Worm (Caenorhabditis elegans) whole organism, L2 larva: ENCODE results near the gene ZK154.4.

Source experiments
- C34F6.9 ChIP-seq: fragments of 150-350 bp; optimal IDR thresholded peaks from 2 replicates; lab custom pipeline; 2014; ENCODE audit warnings: missing biosample characterization, missing genetic modification characterization
- F13H6.1 ChIP-seq: sonication (generic microtip); optimal IDR thresholded peaks from 2 replicates; lab custom pipeline; 2016; ENCODE audit warnings: missing genetic modification characterization, missing compliant biosample characterization
- R02D3.7 ChIP-seq: fragments of 150-350 bp; optimal IDR thresholded peaks from 2 replicates; lab custom pipeline; 2014; ENCODE audit warnings: missing biosample characterization, missing genetic modification characterization
- Y55F3AM.14 ChIP-seq: fragments of 200-800 bp; sonication (Bioruptor generic); optimal IDR thresholded peaks from 2 replicates; lab custom pipeline; 2018; ENCODE audit warnings: mild to moderate bottlenecking, missing genetic modification characterization, missing compliant biosample characterization
- ZK546.5 ChIP-seq: sonication (generic microtip); optimal IDR thresholded peaks from 2 replicates; lab custom pipeline; 2017; ENCODE audit warnings: missing biosample characterization, missing genetic modification characterization
- aly-2 ChIP-seq: fragments of 150-350 bp; optimal IDR thresholded peaks from 2 replicates; lab custom pipeline; 2014; ENCODE audit warnings: missing biosample characterization, missing genetic modification characterization
- ama-1 ChIP-seq: fragments of 150-350 bp; optimal IDR thresholded peaks from 2 replicates; lab custom pipeline; 2018; ENCODE audit warnings: inconsistent platforms
- blmp-1 ChIP-seq: sonication (generic microtip); optimal IDR thresholded peaks from 2 replicates; lab custom pipeline; 2017; ENCODE audit warnings: missing genetic modification characterization, mild to moderate bottlenecking, missing compliant biosample characterization, antibody characterized with exemption, moderate library complexity; ENCODE audit not compliant: insufficient read depth
- ceh-82 ChIP-seq: fragments of 150-350 bp; optimal IDR thresholded peaks from 2 replicates; lab custom pipeline; 2014; ENCODE audit warnings: missing biosample characterization, missing genetic modification characterization
- crh-2 ChIP-seq: sonication (generic microtip); optimal IDR thresholded peaks from 2 replicates; lab custom pipeline; 2017; ENCODE audit warnings: missing biosample characterization, missing genetic modification characterization
- dmd-4 ChIP-seq: sonication (generic microtip); optimal IDR thresholded peaks from 2 replicates; lab custom pipeline; 2017; ENCODE audit warnings: missing biosample characterization, missing genetic modification characterization
- egl-27 ChIP-seq: sonication (generic microtip); optimal IDR thresholded peaks from 3 replicates; lab custom pipeline; 2017; ENCODE audit warnings: missing biosample characterization, missing genetic modification reagents, missing genetic modification characterization
- elt-1 ChIP-seq: fragments of 150-350 bp; optimal IDR thresholded peaks from 2 replicates; lab custom pipeline; 2014; ENCODE audit warnings: missing biosample characterization, missing genetic modification characterization
- elt-3 ChIP-seq: sonication (generic microtip); optimal IDR thresholded peaks from 2 replicates; lab custom pipeline; 2017; ENCODE audit warnings: missing biosample characterization, missing genetic modification characterization
- fos-1 ChIP-seq: fragments of 150-350 bp; optimal IDR thresholded peaks from 2 replicates; lab custom pipeline; 2014; ENCODE audit warnings: missing biosample characterization, missing genetic modification characterization
- gmeb-1 ChIP-seq: fragments of 150-350 bp; optimal IDR thresholded peaks from 2 replicates; lab custom pipeline; 2014; ENCODE audit warnings: missing biosample characterization, missing genetic modification characterization
- lin-11 ChIP-seq: fragments of 150-350 bp; sonication (generic microtip); optimal IDR thresholded peaks from 2 replicates; lab custom pipeline; 2014; ENCODE audit warnings: missing biosample characterization, missing genetic modification characterization, inconsistent platforms, mixed read lengths
- lin-13 ChIP-seq: fragments of 150-350 bp; optimal IDR thresholded peaks from 2 replicates; lab custom pipeline; 2014; ENCODE audit warnings: missing biosample characterization, missing genetic modification reagents, missing genetic modification characterization
- lin-39 ChIP-seq: fragments of 150-350 bp; optimal IDR thresholded peaks from 2 replicates; lab custom pipeline; 2014; ENCODE audit warnings: missing biosample characterization, missing genetic modification reagents, missing genetic modification characterization
- lsy-2 ChIP-seq, 2 experiments: fragments of 150-350 bp in 1 of 2; sonication (generic microtip) in 1 of 2; optimal IDR thresholded peaks; 2 replicates each; lab custom pipeline; 2014 to 2017; ENCODE audit warnings: missing biosample characterization in 2 of 2, missing genetic modification characterization in 2 of 2
- mbf-1 ChIP-seq: sonication (generic microtip); optimal IDR thresholded peaks from 2 replicates; lab custom pipeline; 2017; ENCODE audit warnings: missing biosample characterization, missing genetic modification characterization
- mdl-1 ChIP-seq, 2 experiments: fragments of 150-350 bp in 1 of 2; sonication (generic microtip) in 1 of 2; optimal IDR thresholded peaks; 2 replicates each; lab custom pipeline; 2017; ENCODE audit warnings: missing biosample characterization in 2 of 2, missing genetic modification characterization in 2 of 2
- nhr-10 ChIP-seq: sonication (generic microtip); optimal IDR thresholded peaks from 2 replicates; lab custom pipeline; 2017; ENCODE audit warnings: missing biosample characterization, missing genetic modification characterization
- nhr-11 ChIP-seq: fragments of 150-350 bp; optimal IDR thresholded peaks from 2 replicates; lab custom pipeline; 2014; ENCODE audit warnings: missing biosample characterization, missing genetic modification characterization
- nhr-12 ChIP-seq: fragments of 150-350 bp; optimal IDR thresholded peaks from 2 replicates; lab custom pipeline; 2014; ENCODE audit warnings: missing biosample characterization, missing genetic modification characterization
- nhr-129 ChIP-seq: fragments of 150-350 bp; optimal IDR thresholded peaks from 2 replicates; lab custom pipeline; 2014; ENCODE audit warnings: missing biosample characterization, missing genetic modification characterization
- nhr-21 ChIP-seq: fragments of 150-350 bp; optimal IDR thresholded peaks from 2 replicates; lab custom pipeline; 2014; ENCODE audit warnings: missing biosample characterization, missing genetic modification characterization
- nhr-23 ChIP-seq: fragments of 150-350 bp; optimal IDR thresholded peaks from 2 replicates; lab custom pipeline; 2014; ENCODE audit warnings: missing biosample characterization, missing genetic modification reagents, missing genetic modification characterization
- nhr-237 ChIP-seq: fragments of 150-350 bp; optimal IDR thresholded peaks from 2 replicates; lab custom pipeline; 2014; ENCODE audit warnings: missing biosample characterization, missing genetic modification characterization
- nhr-25 ChIP-seq: fragments of 150-350 bp; sonication (generic microtip); optimal IDR thresholded peaks from 3 replicates; lab custom pipeline; 2014; ENCODE audit warnings: missing biosample characterization, missing genetic modification characterization
- nhr-77 ChIP-seq: fragments of 150-350 bp; optimal IDR thresholded peaks from 2 replicates; lab custom pipeline; 2014; ENCODE audit warnings: missing biosample characterization, missing genetic modification characterization
- peb-1 ChIP-seq: fragments of 150-350 bp; optimal IDR thresholded peaks from 2 replicates; lab custom pipeline; 2014; ENCODE audit warnings: missing biosample characterization, missing genetic modification characterization
- sem-4 ChIP-seq: fragments of 150-350 bp; optimal IDR thresholded peaks from 2 replicates; lab custom pipeline; 2014; ENCODE audit warnings: missing biosample characterization, missing genetic modification reagents, missing genetic modification characterization
- skn-1 ChIP-seq: sonication (generic microtip); optimal IDR thresholded peaks from 2 replicates; lab custom pipeline; 2017; ENCODE audit warnings: missing biosample characterization, missing genetic modification characterization
- sma-3 ChIP-seq: sonication (generic microtip); optimal IDR thresholded peaks from 2 replicates; lab custom pipeline; 2016; ENCODE audit warnings: missing genetic modification reagents, missing genetic modification characterization, missing compliant biosample characterization
- snpc-4 ChIP-seq: fragments of 150-350 bp; optimal IDR thresholded peaks from 2 replicates; lab custom pipeline; 2014; ENCODE audit warnings: missing biosample characterization, missing genetic modification characterization
- unc-39 ChIP-seq: fragments of 150-350 bp; optimal IDR thresholded peaks from 2 replicates; lab custom pipeline; 2014; ENCODE audit warnings: missing biosample characterization, missing genetic modification characterization
- unc-55 ChIP-seq: fragments of 150-350 bp; sonication (generic microtip); optimal IDR thresholded peaks from 3 replicates; lab custom pipeline; 2014; ENCODE audit warnings: missing biosample characterization, missing genetic modification reagents, missing genetic modification characterization
- unc-62 ChIP-seq: fragments of 150-350 bp; optimal IDR thresholded peaks from 2 replicates; lab custom pipeline; 2014; ENCODE audit warnings: missing biosample characterization, missing genetic modification reagents, missing genetic modification characterization
- ztf-1 ChIP-seq: fragments of 200-800 bp; sonication (Bioruptor generic); conservative IDR thresholded peaks from 2 replicates; pipeline ENCODE4 v1.3.6; 2022; ENCODE audit warnings: missing genetic modification characterization, missing compliant biosample characterization
- ztf-11 ChIP-seq: sonication (generic microtip); optimal IDR thresholded peaks from 2 replicates; lab custom pipeline; 2017; ENCODE audit warnings: missing biosample characterization, missing genetic modification characterization
- ztf-4 ChIP-seq: fragments of 150-350 bp; optimal IDR thresholded peaks from 2 replicates; lab custom pipeline; 2014; ENCODE audit warnings: missing biosample characterization, missing genetic modification characterization

ZK154.4 gene

DNA sequence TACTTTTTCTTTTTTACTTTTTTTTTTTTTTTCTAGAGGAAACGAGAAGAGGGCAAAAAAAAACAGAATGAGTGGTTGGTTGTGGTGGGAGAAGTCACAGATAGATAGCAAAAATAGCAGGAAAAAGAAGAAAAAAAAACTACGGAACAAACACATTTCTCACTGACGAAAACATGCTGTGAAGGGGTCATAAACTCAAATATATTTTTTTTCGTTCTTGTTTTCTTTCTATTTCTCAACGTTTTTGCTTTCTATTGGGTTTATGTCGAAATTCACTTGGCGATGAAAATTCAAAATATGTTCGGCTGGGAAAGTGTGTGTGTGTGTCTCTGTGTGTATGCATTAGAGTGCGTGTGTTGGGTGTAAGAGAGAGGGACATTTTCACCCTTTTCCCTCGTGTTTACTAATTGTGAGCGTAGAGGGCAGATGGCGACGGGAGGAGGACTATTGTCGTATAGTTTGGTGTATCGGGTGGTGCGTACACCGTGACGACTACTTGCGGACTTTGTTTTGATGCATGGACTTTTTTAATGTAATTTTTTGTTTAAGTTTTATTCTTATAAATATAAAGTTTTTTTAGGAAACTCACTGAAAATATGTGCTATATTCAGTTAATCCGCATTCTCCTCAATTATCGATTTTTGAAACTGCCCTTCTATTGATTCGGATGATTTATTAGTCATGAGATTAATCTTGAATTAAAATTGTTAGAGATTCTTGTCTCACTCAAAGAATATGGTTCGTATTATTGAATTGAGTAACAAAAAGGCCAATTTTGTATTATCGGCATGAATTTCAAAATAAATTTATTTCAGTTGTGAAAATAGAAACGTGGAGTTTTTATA, 27.4 kb upstream of the ZK154.4 start (continued):
- no peak for TF ChIP-seq nhr-10
- no peak for TF ChIP-seq skn-1 (tag; lab: Kevin White, UChicago)
- TF ChIP-seq R02D3.7 (tag; lab: Kevin White, UChicago), result no peak
- TF ChIP-seq crh-2 (tag; lab: Kevin White, UChicago), result peak; percentile 76

DNA sequence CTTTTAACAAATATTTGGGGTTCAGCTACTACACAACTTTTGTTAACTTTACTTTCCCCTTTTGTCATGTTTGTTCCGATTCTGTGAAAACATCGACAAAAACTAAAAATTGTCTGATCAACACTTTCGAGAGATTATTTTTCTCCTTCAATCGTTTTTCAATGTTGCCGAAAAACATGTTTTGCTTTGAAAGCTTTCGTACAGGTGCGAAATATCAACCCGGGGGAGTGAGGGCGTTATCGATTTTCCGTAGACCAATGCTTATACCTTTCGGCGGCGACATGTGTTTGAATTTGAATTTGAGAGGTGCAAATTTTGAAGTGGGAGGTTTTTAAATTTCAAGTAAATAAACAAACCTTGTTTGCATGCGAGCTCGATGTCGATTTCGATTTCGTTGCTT, 26.2 kb upstream of the ZK154.4 start:
- TF ChIP-seq ama-1 (lab: Kevin White, UChicago) (no peak), elt-3 (no peak), ZK546.5 (tag; lab: Kevin White, UChicago) (no peak), lsy-2 (tag; optimal IDR thresholded peaks at IDR 0.05; lab: Kevin White, UChicago) (no peak), sem-4 (tag; lab: Kevin White, UChicago) (no peak), nhr-237 (tag; lab: Kevin White, UChicago) (no peak), nhr-11 (no peak), lin-13 (GFP tag; lab: Kevin White, UChicago) (no peak), nhr-77 (tag; lab: Kevin White, UChicago) (no peak), unc-39 (tag; lab: Kevin White, UChicago) (no peak), crh-2 (tag; lab: Kevin White, UChicago) (no peak), mdl-1 (tag; optimal IDR thresholded peaks at IDR 0.05; lab: Kevin White, UChicago) (no peak), blmp-1 (no peak), nhr-129 (tag; lab: Kevin White, UChicago) (no peak), skn-1 (tag; lab: Kevin White, UChicago) (no peak)

DNA sequence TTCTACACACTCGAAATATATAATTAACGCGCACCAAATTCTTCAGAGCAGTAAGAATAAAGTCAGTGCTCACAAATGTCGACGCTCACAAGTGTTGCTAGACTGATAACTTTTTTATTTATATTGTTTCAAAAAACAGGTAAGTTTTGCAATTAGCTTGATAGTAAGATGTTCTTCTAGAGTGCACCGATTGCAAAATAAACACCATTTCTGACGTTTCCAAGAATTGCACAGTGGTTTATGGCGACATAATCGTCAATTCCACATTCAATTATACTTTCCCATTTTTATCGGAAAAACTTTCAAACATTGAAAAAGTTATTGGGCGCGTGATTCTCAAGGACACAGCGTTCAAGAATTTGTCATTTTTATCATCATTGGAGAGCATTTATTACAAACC, 18.2 kb upstream of the ZK154.4 start:
- TF ChIP-seq nhr-12 (tag; lab: Kevin White, UChicago), result no peak
- no peak for TF ChIP-seq unc-62

DNA sequence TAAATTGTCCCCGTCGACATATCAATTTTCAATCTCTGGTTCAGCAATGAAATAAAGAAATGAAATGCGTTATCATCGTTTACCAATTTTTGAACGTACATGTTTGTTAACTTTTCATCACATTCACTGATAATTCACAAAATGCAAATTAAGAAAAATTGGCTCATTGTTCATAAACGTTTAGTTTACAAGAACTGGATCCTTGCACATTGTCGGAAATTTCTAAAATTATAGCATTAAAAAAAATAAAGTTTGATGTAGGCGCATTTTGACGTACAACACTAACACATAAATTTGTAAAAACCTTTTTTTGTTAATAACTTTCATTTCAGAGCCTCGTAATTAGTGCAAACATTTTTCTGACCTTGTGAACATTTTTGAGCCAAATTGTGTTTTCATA, 17.5 kb upstream of the ZK154.4 start, which contains the start of gene gpx-7:
Gene gpx-7, minus strand, starts transcription at position 101 of the 400 bp plus-strand sequence.
- TF ChIP-seq fos-1 (tag; lab: Kevin White, UChicago), result peak; percentile 12
- TF ChIP-seq nhr-12 (tag; lab: Kevin White, UChicago), result no peak
- TF ChIP-seq, all 48 proteins: peak for 1

DNA sequence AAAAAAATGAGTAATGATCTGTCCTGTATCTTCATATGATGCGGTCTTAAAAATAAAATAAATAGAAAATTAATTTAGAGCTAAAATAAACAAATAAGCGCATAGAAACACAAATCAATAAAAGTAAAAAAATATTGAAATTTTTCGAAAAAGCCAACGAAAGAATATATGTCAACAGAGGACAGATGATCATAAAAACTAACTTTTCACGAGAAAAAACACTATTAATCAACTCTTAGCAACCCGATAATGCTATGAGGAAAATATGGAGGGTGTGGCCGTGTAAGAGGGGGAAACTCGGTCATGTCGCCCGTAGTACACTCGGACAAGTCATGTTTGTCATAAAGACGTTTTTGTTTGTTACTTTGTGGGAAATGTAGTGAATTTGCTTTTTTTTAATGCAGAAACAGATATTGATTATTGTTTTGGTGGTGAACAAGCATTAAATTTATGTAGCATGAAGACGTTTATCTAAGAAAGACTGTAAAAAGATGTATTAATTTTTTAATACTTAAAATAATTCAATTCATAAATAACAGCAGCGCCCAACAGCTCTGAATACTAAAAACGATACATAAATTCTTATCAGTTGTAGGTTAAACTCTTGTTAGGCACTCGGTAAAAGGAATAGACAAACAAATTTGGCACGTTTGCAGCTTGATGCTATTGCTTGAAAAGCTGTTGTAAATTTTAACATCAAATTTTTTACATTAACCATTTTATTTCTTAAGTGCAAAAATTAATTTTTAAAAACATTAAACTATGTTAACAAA, 16.2 kb upstream of the ZK154.4 start, which contains the start of gene adm-4:
Gene adm-4, minus strand, starts transcription at position 51 of the 773 bp plus-strand sequence.
- TF ChIP-seq nhr-21 (no peak), F13H6.1 (peak; percentile 53), lin-11 (tag; lab: Kevin White, UChicago) (no peak), sma-3 (GFP tag; lab: Kevin White, UChicago) (peak; percentile 50), egl-27 (tag; lab: Kevin White, UChicago) (no peak), lin-39 (no peak), Y55F3AM.14 (GFP tag; lab: Kevin White, UChicago) (no peak), nhr-129 (tag; lab: Kevin White, UChicago) (peak; percentile 35), nhr-11 (no peak), ztf-11 (tag; lab: Kevin White, UChicago) (no peak), nhr-23 (tag; lab: Kevin White, UChicago) (no peak), aly-2 (tag; lab: Kevin White, UChicago) (no peak), gmeb-1 (no peak), nhr-77 (tag; lab: Kevin White, UChicago) (no peak), ztf-4 (tag; lab: Kevin White, UChicago) (no peak), ceh-82 (tag; lab: Kevin White, UChicago) (no peak), mbf-1 (tag; lab: Kevin White, UChicago) (no peak), unc-55 (no peak), nhr-25 (tag; lab: Kevin White, UChicago) (peak; percentile 9), elt-1 (tag; lab: Kevin White, UChicago) (no peak), nhr-12 (tag; lab: Kevin White, UChicago) (no peak), ama-1 (lab: Kevin White, UChicago) (no peak), sem-4 (tag; lab: Kevin White, UChicago) (no peak), snpc-4 (tag; lab: Kevin White, UChicago) (no peak), dmd-4 (tag; lab: Kevin White, UChicago) (no peak), lsy-2 (tag; optimal IDR thresholded peaks at IDR 0.05; lab: Kevin White, UChicago) (peak in 1 of 2 experiments; percentile 59), fos-1 (tag; lab: Kevin White, UChicago) (peak; percentile 25), nhr-10 (no peak), ztf-1 (GFP tag; lab: Robert Waterston, UW) (no peak), peb-1 (tag; lab: Kevin White, UChicago) (no peak), R02D3.7 (tag; lab: Kevin White, UChicago) (no peak), ZK546.5 (tag; lab: Kevin White, UChicago) (no peak), unc-39 (tag; lab: Kevin White, UChicago) (no peak), C34F6.9 (tag; lab: Kevin White, UChicago) (peak; percentile 40)
